Worm (Caenorhabditis elegans): ENCODE measurements around the gene vamp-7.

Gene vamp-7

ce11 chrIV:2658733-2659132 is 50.9 kb downstream of the vamp-7 start:
- TF ChIP-seq alr-1 (tag; optimal IDR thresholded peaks at IDR 0.05) (no peak), unc-62 (GFP tag; optimal IDR thresholded peaks at IDR 0.05) (no peak), unc-55 (GFP tag; optimal IDR thresholded peaks at IDR 0.05) (no peak), ceh-16 (tag; optimal IDR thresholded peaks at IDR 0.05) (no peak), nhr-23 (tag; optimal IDR thresholded peaks at IDR 0.05) (no peak), ztf-4 (tag; optimal IDR thresholded peaks at IDR 0.05) (no peak), lsy-2 (tag; optimal IDR thresholded peaks at IDR 0.05) (no peak), mdl-1 (tag; optimal IDR thresholded peaks at IDR 0.05) (no peak), lin-39 (tag; optimal IDR thresholded peaks at IDR 0.05) (no peak), ztf-11 (tag; optimal IDR thresholded peaks at IDR 0.05) (no peak), dmd-4 (tag; optimal IDR thresholded peaks at IDR 0.05) (no peak), F13H6.1 (tag; optimal IDR thresholded peaks at IDR 0.05) (no peak), nhr-25 (tag; optimal IDR thresholded peaks at IDR 0.05) (no peak)
